Fruit fly (Drosophila melanogaster) whole organism, pupa: ENCODE data around the gene REPTOR.

ENCODE experiments used
- CG10348 ChIP-seq: fragments of 200-800 bp; sonication (Bioruptor generic); IDR thresholded peaks from 2 replicates; pipeline ENCODE4 v1.3.6; 2022; ENCODE audit warnings: missing biosample characterization, missing genetic modification characterization
- CG12605 ChIP-seq: fragments of 200-800 bp; sonication (Bioruptor generic); IDR thresholded peaks from 2 replicates; pipeline ENCODE4 v1.3.6; 2022; ENCODE audit warnings: missing biosample characterization, missing genetic modification characterization
- CG13204 ChIP-seq: fragments of 200-800 bp; sonication (Bioruptor generic); optimal IDR thresholded peaks from 2 replicates; lab custom pipeline; 2018; ENCODE audit warnings: missing biosample characterization, mild to moderate bottlenecking, missing genetic modification characterization, moderate library complexity
- CG14655 ChIP-seq: fragments of 200-800 bp; sonication (Bioruptor generic); optimal IDR thresholded peaks from 3 replicates; lab custom pipeline; 2017; ENCODE audit warnings: mild to moderate bottlenecking, missing biosample characterization, missing genetic modification reagents, missing genetic modification characterization
- CG15710 ChIP-seq: fragments of 200-800 bp; sonication (Bioruptor generic); optimal IDR thresholded peaks from 2 replicates; lab custom pipeline; 2018; ENCODE audit warnings: missing biosample characterization, mild to moderate bottlenecking, missing genetic modification characterization, moderate library complexity
- CG17806 ChIP-seq: fragments of 200-800 bp; sonication (Bioruptor generic); optimal IDR thresholded peaks from 2 replicates; lab custom pipeline; 2018; ENCODE audit warnings: missing biosample characterization, mild to moderate bottlenecking, missing genetic modification characterization, moderate library complexity
- CG32121 ChIP-seq: fragments of 200-800 bp; sonication (Bioruptor generic); IDR thresholded peaks from 2 replicates; pipeline ENCODE4 v1.3.6; 2022; ENCODE audit warnings: missing biosample characterization, missing genetic modification characterization
- CG34367 ChIP-seq: fragments of 200-800 bp; sonication (Bioruptor generic); optimal IDR thresholded peaks from 2 replicates; lab custom pipeline; 2018; ENCODE audit warnings: missing biosample characterization, mild to moderate bottlenecking, missing genetic modification characterization
- CG4496 ChIP-seq: fragments of 200-800 bp; sonication (Bioruptor generic); IDR thresholded peaks from 3 replicates; pipeline ENCODE4 v1.3.6; 2022; ENCODE audit warnings: missing biosample characterization, missing genetic modification characterization
- CG8159 ChIP-seq: fragments of 200-800 bp; sonication (Bioruptor generic); optimal IDR thresholded peaks from 3 replicates; lab custom pipeline; 2018; ENCODE audit warnings: missing biosample characterization, mild to moderate bottlenecking, missing genetic modification characterization, moderate library complexity
- CG8301 ChIP-seq: fragments of 200-800 bp; sonication (Bioruptor generic); optimal IDR thresholded peaks from 2 replicates; lab custom pipeline; 2018; ENCODE audit warnings: missing biosample characterization, mild to moderate bottlenecking, missing genetic modification characterization
- CG9948 ChIP-seq: fragments of 200-800 bp; sonication (Bioruptor generic); optimal IDR thresholded peaks from 2 replicates; lab custom pipeline; 2018; ENCODE audit warnings: missing biosample characterization, mild to moderate bottlenecking, missing genetic modification characterization, moderate library complexity
- D1 ChIP-seq: fragments of 200-800 bp; sonication (Bioruptor generic); optimal IDR thresholded peaks from 2 replicates; lab custom pipeline; 2018; ENCODE audit warnings: missing biosample characterization, mild to moderate bottlenecking, missing genetic modification characterization, moderate library complexity
- EcR ChIP-seq: fragments of 200-800 bp; sonication (Bioruptor generic); optimal IDR thresholded peaks from 3 replicates; lab custom pipeline; 2019; ENCODE audit warnings: missing biosample characterization, missing genetic modification characterization, mild to moderate bottlenecking, moderate library complexity, missing genetic modification reagents
- Ets98B ChIP-seq: fragments of 200-800 bp; sonication (Bioruptor generic); IDR thresholded peaks from 2 replicates; pipeline ENCODE4 v1.3.6; 2022; ENCODE audit warnings: missing biosample characterization, missing genetic modification characterization
- Pif1A ChIP-seq: fragments of 200-800 bp; sonication (Bioruptor generic); optimal IDR thresholded peaks from 3 replicates; lab custom pipeline; 2016; ENCODE audit warnings: missing biosample characterization, missing genetic modification characterization
- Pif1B ChIP-seq: fragments of 200-800 bp; sonication (Bioruptor generic); optimal IDR thresholded peaks from 3 replicates; lab custom pipeline; 2016; ENCODE audit warnings: missing biosample characterization, missing genetic modification characterization
- Snoo ChIP-seq: fragments of 200-800 bp; sonication (Bioruptor generic); optimal IDR thresholded peaks from 3 replicates; lab custom pipeline; 2017; ENCODE audit warnings: missing biosample characterization, mild to moderate bottlenecking, missing genetic modification characterization, inconsistent platforms
- fd96Ca ChIP-seq: fragments of 200-800 bp; sonication (Bioruptor generic); IDR thresholded peaks from 3 replicates; pipeline ENCODE4 v1.3.6; 2022; ENCODE audit warnings: missing biosample characterization, missing genetic modification characterization
- gl ChIP-seq: fragments of 200-800 bp; sonication (Bioruptor generic); optimal IDR thresholded peaks from 2 replicates; lab custom pipeline; 2018; ENCODE audit warnings: missing biosample characterization, mild to moderate bottlenecking, missing genetic modification characterization
- rn ChIP-seq: fragments of 200-800 bp; sonication (Bioruptor generic); IDR thresholded peaks from 2 replicates; pipeline ENCODE4 v1.3.6; 2022; ENCODE audit warnings: missing biosample characterization, missing genetic modification characterization

The REPTOR gene

DNA sequence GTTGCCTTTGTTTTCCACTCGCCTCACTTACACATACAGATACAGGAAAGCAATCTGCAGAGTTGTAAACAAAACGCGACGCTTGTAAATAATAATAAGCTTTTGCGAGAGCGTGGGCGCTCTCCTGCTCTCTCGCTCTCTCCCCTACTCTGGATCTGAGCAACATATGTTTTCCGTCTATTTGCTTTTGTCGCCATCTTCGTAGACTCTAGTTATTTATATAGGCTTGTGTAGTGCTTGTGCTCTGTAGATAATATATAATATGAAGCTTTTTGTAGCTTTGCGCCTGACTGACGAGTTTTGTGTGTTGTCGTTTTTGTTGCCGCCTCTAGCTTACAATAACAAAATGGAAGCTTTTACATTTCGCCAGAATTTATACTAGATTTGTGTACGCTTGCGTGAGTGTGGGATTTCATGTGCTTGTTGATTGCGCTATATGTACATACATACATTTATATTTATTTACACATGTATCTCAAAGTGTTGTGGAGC is 16.9 kb downstream of the REPTOR start:
- TF ChIP-seq CG8301, result no peak
- peak; percentile 35 for TF ChIP-seq gl
- peak; percentile 60; the same call in 1 of the 3 replicates for TF ChIP-seq CG4496 (GFP tag; lab: Robert Waterston, UW)
- no peak for TF ChIP-seq D1 (tag; lab: Kevin White, UChicago)
- TF ChIP-seq CG32121, result peak; percentile 57; the same call in 1 of the 2 replicates
- peak; percentile 6 for TF ChIP-seq CG14655 (GFP tag; lab: Kevin White, UChicago)
- peak; percentile 21 for TF ChIP-seq CG13204 (GFP tag; lab: Kevin White, UChicago)
- TF ChIP-seq Pif1A (GFP tag; lab: Kevin White, UChicago), result peak; percentile 76
- peak; percentile 63 for TF ChIP-seq Pif1B (GFP tag; lab: Kevin White, UChicago)
- TF ChIP-seq CG12605 (GFP tag; lab: Robert Waterston, UW), result peak; percentile 60
- TF ChIP-seq Ets98B, result peak; percentile 73
- no peak for TF ChIP-seq CG8159 (tag; lab: Kevin White, UChicago)
- peak; percentile 75 for TF ChIP-seq EcR
- no peak for TF ChIP-seq rn

DNA sequence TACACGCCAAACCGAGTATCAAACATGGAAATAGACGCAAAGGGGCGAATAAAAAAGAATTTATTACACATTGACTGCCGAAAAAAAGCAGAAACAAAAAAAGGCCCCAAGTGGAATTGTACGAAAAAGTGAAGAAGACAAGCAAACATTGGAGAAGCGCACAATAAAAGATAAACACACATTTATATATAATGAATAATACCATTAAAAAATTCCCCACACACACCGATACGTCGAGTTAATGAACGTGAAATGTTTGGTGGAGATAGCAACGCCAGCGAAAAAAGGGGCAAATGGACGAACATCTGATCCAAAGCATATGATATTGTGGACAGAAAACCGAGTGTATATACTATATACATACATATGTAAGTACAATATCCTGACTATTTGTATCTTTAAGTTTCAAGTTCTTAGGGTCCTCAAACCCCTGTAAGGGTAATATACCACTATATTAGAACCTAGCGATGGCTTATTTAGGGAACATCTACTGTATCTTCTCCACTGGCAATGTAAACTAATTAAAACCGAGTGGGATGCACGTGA is 17.8 kb downstream of the REPTOR start:
- TF ChIP-seq CG8301 (no peak), rn (no peak), CG8159 (tag; lab: Kevin White, UChicago) (no peak), CG10348 (GFP tag; lab: Robert Waterston, UW) (no peak), CG9948 (tag; lab: Kevin White, UChicago) (no peak), fd96Ca (no peak), Pif1A (GFP tag; lab: Kevin White, UChicago) (no peak), Snoo (tag; lab: Kevin White, UChicago) (no peak), CG4496 (GFP tag; lab: Robert Waterston, UW) (no peak), CG12605 (GFP tag; lab: Robert Waterston, UW) (no peak), EcR (no peak), CG15710 (tag; lab: Kevin White, UChicago) (no peak), Ets98B (no peak)
- TF ChIP-seq, all 21 proteins: peak for 0

DNA sequence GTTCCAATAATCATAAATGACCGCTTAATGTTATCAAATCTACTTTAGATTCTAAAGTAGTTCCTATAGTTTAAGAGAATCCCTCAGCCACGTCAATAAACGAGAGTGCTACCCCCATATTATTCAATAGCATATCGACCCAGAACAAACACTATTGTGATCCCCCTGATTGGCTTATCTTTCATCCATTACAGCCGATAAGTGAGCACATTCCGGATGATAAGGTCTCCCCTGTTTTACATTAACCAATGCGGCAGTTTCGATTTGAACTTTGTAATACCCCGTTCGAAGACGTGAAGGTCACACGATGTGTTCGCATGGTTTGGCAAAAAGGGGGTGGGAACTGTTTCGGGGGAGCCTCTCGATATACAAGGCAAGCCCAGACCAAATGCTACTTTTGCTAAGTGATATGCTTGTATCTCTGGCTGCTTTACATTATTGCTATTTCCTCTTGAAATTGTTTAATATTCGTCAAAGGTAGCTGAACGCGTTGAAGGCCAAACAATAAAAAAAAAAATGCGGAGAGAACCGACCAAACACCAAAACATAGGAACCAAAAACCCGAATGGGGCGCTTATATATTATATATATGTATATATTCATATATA is 18.4 kb downstream of the REPTOR start:
- no peak for TF ChIP-seq gl
- TF ChIP-seq CG34367, result no peak
- no peak for TF ChIP-seq CG4496 (GFP tag; lab: Robert Waterston, UW)
- no peak for TF ChIP-seq CG9948 (tag; lab: Kevin White, UChicago)
- TF ChIP-seq CG10348 (GFP tag; lab: Robert Waterston, UW), result no peak
- TF ChIP-seq CG8159 (tag; lab: Kevin White, UChicago), result no peak
- TF ChIP-seq, all 21 proteins: peak for 0

DNA sequence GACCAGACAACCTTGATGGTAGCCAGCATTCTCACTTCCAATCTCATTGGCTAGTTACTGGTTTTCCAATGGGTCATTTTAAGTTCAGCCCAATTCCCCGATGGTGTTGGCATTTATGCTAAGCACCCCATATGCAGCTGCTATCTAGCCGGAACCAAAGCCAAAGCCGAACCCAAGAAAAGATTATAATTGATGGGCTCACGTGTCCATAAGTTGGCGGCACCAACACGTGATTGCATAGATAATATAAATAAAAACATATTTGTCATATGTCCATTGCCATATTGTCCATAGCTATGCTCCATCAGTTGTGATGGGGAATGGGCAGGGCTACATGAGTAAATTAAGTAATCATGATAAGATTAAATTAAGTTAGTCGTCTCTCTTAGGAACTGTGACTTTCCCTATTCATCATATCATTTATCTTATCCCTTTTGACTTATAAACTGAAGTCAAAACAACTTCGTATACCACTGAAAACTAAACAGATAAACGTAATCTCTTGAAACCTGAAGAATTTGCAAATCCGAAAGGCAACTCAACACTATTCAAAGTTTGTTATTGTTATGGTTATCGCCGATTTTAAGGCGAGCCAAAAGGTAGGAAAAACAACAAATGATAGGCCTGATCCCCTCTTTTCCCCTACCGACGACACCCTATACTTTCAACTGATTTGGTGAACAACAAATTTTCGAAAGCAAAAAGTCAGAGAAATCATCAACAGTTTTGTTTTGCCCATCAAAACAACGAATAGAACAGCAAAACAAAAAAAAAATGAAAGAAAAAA is 19.4 kb downstream of the REPTOR start:
- TF ChIP-seq rn (no peak), EcR (peak; percentile 47), CG13204 (GFP tag; lab: Kevin White, UChicago) (no peak), Snoo (tag; lab: Kevin White, UChicago) (no peak), Pif1A (GFP tag; lab: Kevin White, UChicago) (no peak)

DNA sequence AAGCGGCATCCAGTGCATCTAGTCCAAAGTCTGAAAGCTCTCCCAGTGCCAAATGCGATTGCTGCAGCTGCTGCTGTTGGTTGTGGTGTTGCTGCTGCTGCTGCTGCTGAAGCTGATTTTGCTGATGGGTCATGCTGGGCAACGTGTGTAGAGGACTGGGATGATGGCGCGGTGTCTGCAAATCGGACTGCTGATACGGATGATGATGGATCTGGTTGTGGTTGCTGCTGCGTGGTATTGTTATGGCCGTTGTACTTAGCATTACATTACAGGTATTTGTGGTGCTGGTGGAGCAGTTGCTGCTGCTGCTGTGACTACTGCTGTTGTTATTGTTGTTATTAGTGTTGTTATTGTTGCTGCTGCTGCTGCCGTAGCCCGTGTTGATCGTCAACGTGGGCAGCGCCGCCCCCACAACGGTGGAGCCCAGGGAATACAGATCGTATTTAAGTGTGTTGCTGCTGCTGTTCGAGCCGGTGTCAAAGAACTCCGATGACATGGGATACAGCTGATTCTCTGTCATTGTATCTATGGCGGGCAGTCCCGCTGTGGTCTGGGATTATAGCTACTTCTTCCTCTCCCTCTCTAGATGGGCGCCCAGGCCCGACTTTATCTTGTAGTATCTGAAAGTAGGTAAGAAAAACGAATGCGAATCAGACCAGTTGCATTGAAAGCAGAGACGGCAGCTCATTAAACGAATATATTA is 20.2 kb downstream of the REPTOR start:
- TF ChIP-seq CG12605 (GFP tag; lab: Robert Waterston, UW), result no peak
- TF ChIP-seq gl, result no peak
- TF ChIP-seq rn, result no peak
- no peak for TF ChIP-seq Ets98B
- TF ChIP-seq CG10348 (GFP tag; lab: Robert Waterston, UW), result no peak
- no peak for TF ChIP-seq CG15710 (tag; lab: Kevin White, UChicago)
- TF ChIP-seq CG13204 (GFP tag; lab: Kevin White, UChicago), result peak; percentile 16
- no peak for TF ChIP-seq CG17806 (tag; lab: Kevin White, UChicago)
- peak; percentile 95 for TF ChIP-seq EcR
- TF ChIP-seq fd96Ca, result no peak
- TF ChIP-seq CG34367, result no peak
- TF ChIP-seq, all 21 proteins: peak for 2

DNA sequence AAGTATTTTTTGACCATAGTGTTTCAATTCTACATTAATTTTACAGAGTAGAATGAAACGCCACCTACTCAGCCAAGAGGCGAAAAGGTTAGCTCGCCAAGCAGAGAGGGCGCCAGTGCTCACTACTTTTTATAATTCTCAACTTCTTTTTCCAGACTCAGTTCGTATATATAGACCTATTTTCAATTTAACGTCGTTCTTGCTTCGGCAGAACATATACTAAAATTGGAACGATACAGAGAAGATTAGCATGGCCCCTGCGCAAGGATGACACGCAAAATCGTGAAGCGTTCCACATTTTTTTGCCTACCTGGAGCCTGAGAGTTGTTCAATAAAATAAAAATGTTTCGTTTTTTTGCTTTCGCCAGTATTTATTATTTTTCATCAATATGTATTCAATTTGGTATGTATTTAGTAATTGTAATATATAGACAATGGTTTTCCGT is 25.6 kb downstream of the REPTOR start:
- no peak for TF ChIP-seq CG4496 (GFP tag; lab: Robert Waterston, UW)
- TF ChIP-seq CG17806 (tag; lab: Kevin White, UChicago), result peak; percentile 13
- peak; percentile 9 for TF ChIP-seq Snoo (tag; lab: Kevin White, UChicago)
